Fruit fly (Drosophila melanogaster) whole organism, embryonic: ENCODE measurements around the gene msn.

Experiments used
- Atf-2 ChIP-seq: fragments of 200-800 bp; sonication (Bioruptor generic); optimal IDR thresholded peaks from 2 replicates; lab custom pipeline; 2016; ENCODE audit warnings: missing biosample characterization, missing genetic modification characterization
- Blimp-1 ChIP-seq: fragments of 200-800 bp; sonication (Bioruptor generic); optimal IDR thresholded peaks from 3 replicates; lab custom pipeline; 2018; ENCODE audit warnings: missing biosample characterization, missing genetic modification characterization, mild to moderate bottlenecking, moderate library complexity, missing genetic modification reagents
- CG10209 ChIP-seq: fragments of 200-800 bp; sonication (Bioruptor generic); optimal IDR thresholded peaks from 3 replicates; lab custom pipeline; 2017; ENCODE audit warnings: missing biosample characterization, mild to moderate bottlenecking, missing genetic modification characterization, missing genetic modification reagents
- CG12744 ChIP-seq: fragments of 200-800 bp; sonication (Bioruptor generic); optimal IDR thresholded peaks from 2 replicates; lab custom pipeline; 2016; ENCODE audit warnings: missing biosample characterization, missing genetic modification characterization
- CG13123 ChIP-seq: fragments of 200-800 bp; sonication (Bioruptor generic); optimal IDR thresholded peaks from 2 replicates; lab custom pipeline; 2016; ENCODE audit warnings: missing biosample characterization, missing genetic modification characterization
- CG13424 ChIP-seq: fragments of 200-800 bp; sonication (Bioruptor generic); optimal IDR thresholded peaks from 2 replicates; lab custom pipeline; 2019; ENCODE audit warnings: missing biosample characterization, mild to moderate bottlenecking, missing genetic modification characterization, moderate library complexity
- CG14014 ChIP-seq: fragments of 200-800 bp; sonication (Bioruptor generic); IDR thresholded peaks from 2 replicates; pipeline ENCODE4 v1.3.6; 2022; ENCODE audit warnings: missing biosample characterization, missing genetic modification characterization
- CG14441 ChIP-seq: fragments of 200-800 bp; sonication (Bioruptor generic); IDR thresholded peaks from 2 replicates; pipeline ENCODE4 v1.3.6; 2022; ENCODE audit warnings: missing biosample characterization, missing genetic modification characterization
- CG15514 ChIP-seq: fragments of 200-800 bp; sonication (Bioruptor generic); optimal IDR thresholded peaks from 3 replicates; lab custom pipeline; 2017; ENCODE audit warnings: missing biosample characterization, missing genetic modification characterization, mild to moderate bottlenecking, moderate library complexity, missing genetic modification reagents
- CG1603 ChIP-seq: fragments of 200-800 bp; sonication (Bioruptor generic); optimal IDR thresholded peaks from 2 replicates; lab custom pipeline; 2019; ENCODE audit warnings: missing biosample characterization, mild to moderate bottlenecking, missing genetic modification characterization, moderate library complexity
- CG2116 ChIP-seq: fragments of 200-800 bp; sonication (Bioruptor generic); optimal IDR thresholded peaks from 3 replicates; lab custom pipeline; 2018; ENCODE audit warnings: missing biosample characterization, mild to moderate bottlenecking, missing genetic modification characterization
- CG2875 ChIP-seq: fragments of 200-800 bp; sonication (Bioruptor generic); optimal IDR thresholded peaks from 2 replicates; lab custom pipeline; 2017; ENCODE audit warnings: missing biosample characterization, mild to moderate bottlenecking, missing genetic modification characterization, missing genetic modification reagents
- CG32772 ChIP-seq: fragments of 200-800 bp; sonication (Bioruptor generic); IDR thresholded peaks from 2 replicates; pipeline ENCODE4 v1.3.6; 2022; ENCODE audit warnings: missing biosample characterization, missing genetic modification characterization
- CG4404 ChIP-seq: fragments of 200-800 bp; sonication (Bioruptor generic); IDR thresholded peaks from 2 replicates; pipeline ENCODE4 v1.3.6; 2022; ENCODE audit warnings: missing biosample characterization, missing genetic modification characterization
- CG6689 ChIP-seq: fragments of 200-800 bp; sonication (Bioruptor generic); IDR thresholded peaks from 2 replicates; pipeline ENCODE4 v1.3.6; 2022; ENCODE audit warnings: missing biosample characterization, missing genetic modification characterization
- CG7357 ChIP-seq: fragments of 200-800 bp; sonication (Bioruptor generic); IDR thresholded peaks from 3 replicates; pipeline ENCODE4 v1.3.6; 2022; ENCODE audit warnings: missing biosample characterization, missing genetic modification characterization
- CG7745 ChIP-seq: fragments of 200-800 bp; sonication (Bioruptor generic); optimal IDR thresholded peaks from 2 replicates; lab custom pipeline; 2018; ENCODE audit warnings: missing biosample characterization, mild to moderate bottlenecking, missing genetic modification characterization, moderate library complexity
- CG7963 ChIP-seq: fragments of 200-800 bp; sonication (Bioruptor generic); IDR thresholded peaks from 3 replicates; pipeline ENCODE4 v1.3.6; 2022; ENCODE audit warnings: missing biosample characterization, missing genetic modification characterization; ENCODE audit not compliant: partially characterized antibody
- CG8944 ChIP-seq: fragments of 200-800 bp; sonication (Bioruptor generic); optimal IDR thresholded peaks from 3 replicates; lab custom pipeline; 2016; ENCODE audit warnings: missing biosample characterization, missing genetic modification characterization
- CG9609 ChIP-seq: fragments of 200-800 bp; sonication (Bioruptor generic); optimal IDR thresholded peaks from 3 replicates; lab custom pipeline; 2016; ENCODE audit warnings: missing biosample characterization, missing genetic modification characterization
- CG9932 ChIP-seq: fragments of 200-800 bp; sonication (Bioruptor generic); IDR thresholded peaks from 2 replicates; pipeline ENCODE4 v1.3.6; 2022; ENCODE audit warnings: missing biosample characterization, missing genetic modification characterization
- CHES-1-like ChIP-seq: fragments of 200-800 bp; sonication (Bioruptor generic); optimal IDR thresholded peaks from 2 replicates; lab custom pipeline; 2016; ENCODE audit warnings: missing biosample characterization, missing genetic modification characterization
- CrebB ChIP-seq: fragments of 200-800 bp; sonication (Bioruptor generic); optimal IDR thresholded peaks from 3 replicates; lab custom pipeline; 2018; ENCODE audit warnings: missing biosample characterization, mild to moderate bottlenecking, missing genetic modification characterization
- D ChIP-seq, 2 experiments: fragments of 200-800 bp in 1 of 2; fragments of >200 bp in 1 of 2; sonication (Bioruptor generic) in 1 of 2; optimal IDR thresholded peaks; 2 replicates in 1 of 2; 3 replicates in 1 of 2; lab custom pipeline; 2017; ENCODE audit warnings: mild to moderate bottlenecking in 1 of 2, missing biosample characterization in 1 of 2, missing genetic modification characterization in 1 of 2, missing genetic modification reagents in 1 of 2
- HmgZ ChIP-seq: fragments of 200-800 bp; sonication (Bioruptor generic); optimal IDR thresholded peaks from 2 replicates; lab custom pipeline; 2018; ENCODE audit warnings: missing biosample characterization, mild to moderate bottlenecking, missing genetic modification characterization
- Jarid2 ChIP-seq: fragments of 200-800 bp; sonication (Bioruptor generic); optimal IDR thresholded peaks from 3 replicates; lab custom pipeline; 2017; ENCODE audit warnings: mild to moderate bottlenecking, missing biosample characterization, missing genetic modification reagents, missing genetic modification characterization
- Lhr ChIP-seq: fragments of 200-800 bp; sonication (Bioruptor generic); optimal IDR thresholded peaks from 3 replicates; lab custom pipeline; 2017; ENCODE audit warnings: mild to moderate bottlenecking, missing biosample characterization, missing genetic modification reagents, missing genetic modification characterization
- NfI ChIP-seq: fragments of 200-800 bp; sonication (Bioruptor generic); optimal IDR thresholded peaks from 3 replicates; lab custom pipeline; 2018; ENCODE audit warnings: missing biosample characterization, mild to moderate bottlenecking, missing genetic modification characterization, moderate library complexity
- Oli ChIP-seq: fragments of 200-800 bp; sonication (Bioruptor generic); optimal IDR thresholded peaks from 2 replicates; lab custom pipeline; 2018; ENCODE audit warnings: missing biosample characterization, mild to moderate bottlenecking, missing genetic modification characterization, moderate library complexity
- Scr ChIP-seq: fragments of 200-800 bp; sonication (Bioruptor generic); IDR thresholded peaks from 2 replicates; pipeline ENCODE4 v1.3.6; 2022; ENCODE audit warnings: missing biosample characterization, missing genetic modification characterization; ENCODE audit not compliant: partially characterized antibody
- ato ChIP-seq: fragments of 200-800 bp; sonication (Bioruptor generic); IDR thresholded peaks from 2 replicates; pipeline ENCODE4 v1.3.6; 2022; ENCODE audit warnings: missing biosample characterization, missing genetic modification characterization; ENCODE audit not compliant: partially characterized antibody
- az2 ChIP-seq: fragments of 200-800 bp; sonication (Bioruptor generic); optimal IDR thresholded peaks from 3 replicates; lab custom pipeline; 2016; ENCODE audit warnings: missing biosample characterization, missing genetic modification characterization
- dpn ChIP-seq, 2 experiments: fragments of 200-800 bp; sonication (Bioruptor generic); optimal IDR thresholded peaks; 3 replicates each; lab custom pipeline; 2016; ENCODE audit warnings: missing biosample characterization in 2 of 2, missing genetic modification characterization in 2 of 2
- ftz-f1 ChIP-seq: fragments of 200-800 bp; sonication (Bioruptor generic); optimal IDR thresholded peaks from 2 replicates; lab custom pipeline; 2016; ENCODE audit warnings: missing biosample characterization, missing genetic modification characterization
- gsb ChIP-seq: fragments of 200-800 bp; sonication (Bioruptor generic); IDR thresholded peaks from 2 replicates; pipeline ENCODE4 v1.3.6; 2022; ENCODE audit warnings: missing biosample characterization, missing genetic modification characterization
- gsb-n ChIP-seq: fragments of 200-800 bp; sonication (Bioruptor generic); optimal IDR thresholded peaks from 3 replicates; lab custom pipeline; 2018; ENCODE audit warnings: missing biosample characterization, mild to moderate bottlenecking, missing genetic modification characterization
- hb ChIP-seq: fragments of 200-800 bp; sonication (Bioruptor generic); IDR thresholded peaks from 3 replicates; pipeline ENCODE4 v1.3.6; 2022; ENCODE audit warnings: missing biosample characterization, missing genetic modification characterization; ENCODE audit not compliant: partially characterized antibody
- ind ChIP-seq: fragments of 200-800 bp; sonication (Bioruptor generic); optimal IDR thresholded peaks from 3 replicates; lab custom pipeline; 2016; ENCODE audit warnings: missing biosample characterization, missing genetic modification characterization
- lilli ChIP-seq: fragments of 200-800 bp; sonication (Bioruptor generic); optimal IDR thresholded peaks from 3 replicates; lab custom pipeline; 2016; ENCODE audit warnings: missing biosample characterization, missing genetic modification characterization
- nerfin-2 ChIP-seq: fragments of 200-800 bp; sonication (Bioruptor generic); IDR thresholded peaks from 2 replicates; pipeline ENCODE4 v1.3.6; 2022; ENCODE audit warnings: missing biosample characterization, missing genetic modification characterization; ENCODE audit not compliant: partially characterized antibody
- nom ChIP-seq: fragments of 200-800 bp; sonication (Bioruptor generic); optimal IDR thresholded peaks from 2 replicates; lab custom pipeline; 2017; ENCODE audit warnings: missing biosample characterization, missing genetic modification characterization, mild to moderate bottlenecking, moderate library complexity, missing genetic modification reagents
- pzg ChIP-seq: fragments of 200-800 bp; sonication (Bioruptor generic); optimal IDR thresholded peaks from 3 replicates; lab custom pipeline; 2018; ENCODE audit warnings: missing biosample characterization, mild to moderate bottlenecking, missing genetic modification characterization, moderate library complexity
- ro ChIP-seq: fragments of 200-800 bp; sonication (Bioruptor generic); IDR thresholded peaks from 2 replicates; pipeline ENCODE4 v1.3.6; 2022; ENCODE audit warnings: missing biosample characterization, missing genetic modification characterization
- sima ChIP-seq: fragments of 200-800 bp; sonication (Bioruptor generic); optimal IDR thresholded peaks from 2 replicates; lab custom pipeline; 2016; ENCODE audit warnings: missing biosample characterization, missing genetic modification characterization
- sob ChIP-seq: fragments of 200-800 bp; sonication (Bioruptor generic); IDR thresholded peaks from 2 replicates; pipeline ENCODE4 v1.3.6; 2022; ENCODE audit warnings: missing biosample characterization, missing genetic modification characterization
- stc ChIP-seq: fragments of 200-800 bp; sonication (Bioruptor generic); IDR thresholded peaks from 2 replicates; pipeline ENCODE4 v1.3.6; 2022; ENCODE audit warnings: missing biosample characterization, missing genetic modification characterization
- sug ChIP-seq: fragments of 200-800 bp; optimal IDR thresholded peaks from 2 replicates; lab custom pipeline; 2019; ENCODE audit warnings: missing biosample characterization, mild to moderate bottlenecking, missing genetic modification characterization, moderate library complexity
- toy ChIP-seq: fragments of 200-800 bp; sonication (Bioruptor generic); IDR thresholded peaks from 2 replicates; pipeline ENCODE4 v1.3.6; 2022; ENCODE audit warnings: missing biosample characterization, missing genetic modification characterization
- unc-4 ChIP-seq: fragments of 200-800 bp; sonication (Bioruptor generic); IDR thresholded peaks from 2 replicates; pipeline ENCODE4 v1.3.6; 2022; ENCODE audit warnings: missing biosample characterization, missing genetic modification characterization; ENCODE audit not compliant: partially characterized antibody
- unpg ChIP-seq: fragments of 200-800 bp; sonication (Bioruptor generic); optimal IDR thresholded peaks from 3 replicates; lab custom pipeline; 2018; ENCODE audit warnings: missing biosample characterization, mild to moderate bottlenecking, missing genetic modification characterization, moderate library complexity

The msn gene

dm6 chr3L:2532377-2532776 lies 54.0 kb downstream of the msn start (continued):
- TF ChIP-seq NfI (GFP tag; lab: Kevin White, UChicago), result no peak
- TF ChIP-seq Blimp-1 (GFP tag; lab: Kevin White, UChicago), result peak; percentile 40
- TF ChIP-seq pzg (GFP tag; lab: Kevin White, UChicago), result no peak
- TF ChIP-seq CG32772, result peak; percentile 66
- TF ChIP-seq CG7963, result no peak
- TF ChIP-seq CG7745 (tag; lab: Kevin White, UChicago), result no peak
- no peak for TF ChIP-seq CG12744 (GFP tag; lab: Kevin White, UChicago)
- TF ChIP-seq CG9609 (GFP tag; lab: Kevin White, UChicago), result no peak
- no peak for TF ChIP-seq sima
- TF ChIP-seq CG9932 (GFP tag; lab: Robert Waterston, UW), result peak; percentile 36
- peak; percentile 22 for TF ChIP-seq ind (GFP tag; lab: Kevin White, UChicago)
- TF ChIP-seq stc, result peak; percentile 65
- no peak for TF ChIP-seq sug (tag; lab: Kevin White, UChicago)
- no peak for TF ChIP-seq ato (GFP tag; lab: Robert Waterston, UW)
- no peak for TF ChIP-seq CG13123 (GFP tag; lab: Kevin White, UChicago)
- TF ChIP-seq unc-4 (GFP tag; lab: Robert Waterston, UW), result no peak
- no peak for TF ChIP-seq toy (GFP tag; lab: Robert Waterston, UW)
- no peak for TF ChIP-seq dpn (GFP tag; optimal IDR thresholded peaks at IDR 0.05; lab: Kevin White, UChicago)
- no peak for TF ChIP-seq lilli (GFP tag; lab: Kevin White, UChicago)
- no peak for TF ChIP-seq CHES-1-like (GFP tag; lab: Kevin White, UChicago)
- TF ChIP-seq nerfin-2 (GFP tag; lab: Robert Waterston, UW), result no peak
- TF ChIP-seq hb, result no peak
- TF ChIP-seq Scr, result no peak
- no peak for TF ChIP-seq CG2875 (GFP tag; lab: Kevin White, UChicago)
- TF ChIP-seq Lhr (GFP tag; lab: Kevin White, UChicago), result no peak
- TF ChIP-seq az2 (GFP tag; lab: Kevin White, UChicago), result peak; percentile 18
- no peak for TF ChIP-seq CG15514 (GFP tag; lab: Kevin White, UChicago)
- peak; percentile 75 for TF ChIP-seq CG14441 (GFP tag; lab: Robert Waterston, UW)
- peak; percentile 14 for TF ChIP-seq CG13424 (tag; lab: Kevin White, UChicago)
- TF ChIP-seq Jarid2 (GFP tag; lab: Kevin White, UChicago), result peak; percentile 22
- no peak for TF ChIP-seq CG8944 (GFP tag; lab: Kevin White, UChicago)
- TF ChIP-seq CG4404 (GFP tag; lab: Robert Waterston, UW), result no peak
- TF ChIP-seq CG7357 (GFP tag; lab: Robert Waterston, UW), result peak; percentile 35; the same call in 1 of the 3 replicates
- TF ChIP-seq CrebB, result no peak
- TF ChIP-seq sob (GFP tag; lab: Robert Waterston, UW), result peak; percentile 59; the same call in 1 of the 2 replicates
- no peak for TF ChIP-seq gsb-n (tag; lab: Kevin White, UChicago)
- no peak for TF ChIP-seq CG2116 (GFP tag; lab: Kevin White, UChicago)
- TF ChIP-seq nom (GFP tag; lab: Kevin White, UChicago), result no peak
- TF ChIP-seq HmgZ (tag; lab: Kevin White, UChicago), result no peak
- TF ChIP-seq Atf-2 (GFP tag; lab: Kevin White, UChicago), result no peak
- peak; percentile 45; the same call in 1 of the 2 replicates for TF ChIP-seq CG14014 (GFP tag; lab: Robert Waterston, UW)
- TF ChIP-seq ftz-f1 (GFP tag; lab: Kevin White, UChicago), result no peak
- TF ChIP-seq gsb (GFP tag; lab: Robert Waterston, UW), result peak; percentile 11; the same call in 1 of the 2 replicates
- TF ChIP-seq Oli, result peak; percentile 15
- peak; percentile 50 for TF ChIP-seq CG1603 (tag; lab: Kevin White, UChicago)
- no peak for TF ChIP-seq D (optimal IDR thresholded peaks at IDR 0.05; lab: Kevin White, UChicago)
- peak; percentile 0 for TF ChIP-seq D (GFP tag; optimal IDR thresholded peaks at IDR 0.05; lab: Kevin White, UChicago)
- TF ChIP-seq ro (GFP tag; lab: Robert Waterston, UW), result no peak
- TF ChIP-seq CG10209 (GFP tag; lab: Kevin White, UChicago), result no peak
- peak; percentile 68 for TF ChIP-seq CG6689
- TF ChIP-seq unpg (GFP tag; lab: Kevin White, UChicago), result peak; percentile 33
